Fruit fly (Drosophila melanogaster) S2 (cell line): ENCODE results near the gene jub.

ENCODE experiments used
- CG8478 ChIP-seq: fragments of >200 bp; optimal IDR thresholded peaks from 2 replicates; lab custom pipeline; 2018
- CTCF ChIP-seq, 2 experiments: fragments of >200 bp; optimal IDR thresholded peaks; 2 replicates each; lab custom pipeline; 2018

The jub gene

DNA sequence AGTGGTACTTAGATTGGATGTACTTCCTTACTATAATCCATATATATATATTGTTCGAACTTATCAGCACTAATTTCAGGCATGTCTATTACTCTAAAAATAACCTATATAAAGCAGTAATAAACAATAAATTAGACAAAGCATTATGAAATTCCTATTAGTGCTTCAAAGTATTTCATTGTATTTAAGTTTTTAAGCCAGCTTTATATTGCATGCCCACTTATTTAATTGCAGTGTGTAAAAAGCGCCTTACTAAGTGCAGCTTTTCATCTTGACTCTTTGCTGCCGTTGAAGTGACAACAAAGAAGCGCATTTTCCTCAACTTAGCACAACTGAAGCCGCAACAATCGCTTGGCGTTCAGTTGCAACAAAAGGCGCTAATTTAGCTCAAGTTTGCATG is 11.3 kb downstream of the jub start:
- no peak for TF ChIP-seq CTCF (optimal IDR thresholded peaks at IDR 0.05; lab: Kevin White, UChicago)
- TF ChIP-seq CG8478 (lab: Kevin White, UChicago), result no peak

DNA sequence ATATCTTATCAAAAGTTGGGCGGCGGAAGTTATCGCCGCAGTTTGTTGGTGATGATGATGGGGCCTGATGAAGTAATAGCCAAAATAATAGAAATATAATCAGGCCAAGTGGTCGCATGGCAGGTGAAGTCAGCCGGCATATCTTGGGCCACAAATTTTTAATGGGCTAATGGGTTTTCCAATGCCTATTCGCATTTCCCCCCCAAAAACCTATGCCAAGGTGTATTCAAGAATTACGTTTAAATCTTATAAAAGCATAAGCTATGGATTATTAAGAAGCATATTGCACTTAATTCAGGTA is 12.0 kb downstream of the jub start:
- no peak for TF ChIP-seq CG8478 (lab: Kevin White, UChicago)
- TF ChIP-seq CTCF (optimal IDR thresholded peaks at IDR 0.05; lab: Kevin White, UChicago), result no peak

dm6 chrX:13817418-13818171 is 12.5 kb downstream of the jub start:
- TF ChIP-seq CG8478 (lab: Kevin White, UChicago) (no peak), CTCF (optimal IDR thresholded peaks at IDR 0.05; lab: Kevin White, UChicago) (no peak)

DNA sequence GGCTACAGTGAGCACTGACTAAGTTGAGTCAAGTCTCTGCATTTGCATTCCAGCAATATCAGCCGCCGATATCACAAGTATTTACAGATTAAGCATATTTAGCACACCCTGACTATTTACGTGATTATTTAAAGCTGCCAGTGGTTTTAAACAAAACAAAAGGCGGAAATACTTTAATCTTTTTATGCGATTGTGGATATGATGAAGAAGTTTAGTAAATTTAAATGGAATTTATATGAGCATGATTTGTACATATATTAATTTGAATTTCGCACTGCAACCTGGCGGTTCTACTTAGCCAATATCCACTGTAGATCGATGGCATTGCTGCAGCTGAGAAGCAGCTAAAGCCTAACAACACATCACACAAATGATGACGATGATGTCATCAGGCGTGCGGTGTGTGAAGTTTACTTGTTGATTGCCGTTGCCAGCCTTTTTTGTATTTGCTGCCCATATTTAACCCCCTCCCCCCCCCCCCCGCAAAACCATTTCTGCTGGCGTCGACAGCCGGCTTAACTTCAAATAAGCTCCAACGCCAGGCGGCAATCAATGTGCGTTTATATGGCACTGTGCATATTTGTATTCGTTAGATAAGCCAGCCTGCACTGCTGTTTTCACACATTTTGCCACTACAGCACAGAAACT is 14.5 kb downstream of the jub start:
- TF ChIP-seq CG8478 (lab: Kevin White, UChicago) (no peak), CTCF (optimal IDR thresholded peaks at IDR 0.05; lab: Kevin White, UChicago) (no peak)

dm6 chrX:13814058-13814457 is 16.1 kb downstream of the jub start:
- no peak for TF ChIP-seq CTCF (optimal IDR thresholded peaks at IDR 0.05; lab: Kevin White, UChicago)
- TF ChIP-seq CG8478 (lab: Kevin White, UChicago), result no peak

dm6 chrX:13811480-13811879 is 18.6 kb downstream of the jub start, which contains the start of gene CG11095:
Gene CG11095, plus strand, starts transcription at chrX:13811684.
- TF ChIP-seq CG8478 (lab: Kevin White, UChicago) (no peak), CTCF (optimal IDR thresholded peaks at IDR 0.05; lab: Kevin White, UChicago) (peak in 1 of 2 experiments; percentile 29)

- peak; percentile 4 to 39 for TF ChIP-seq CTCF (optimal IDR thresholded peaks at IDR 0.05; lab: Kevin White, UChicago)
- no peak for TF ChIP-seq CG8478 (lab: Kevin White, UChicago)
Measured at dm6 chrX:13805554-13805953, 24.6 kb downstream of the jub start.

- TF ChIP-seq CG8478 (lab: Kevin White, UChicago) (no peak), CTCF (optimal IDR thresholded peaks at IDR 0.05; lab: Kevin White, UChicago) (no peak)
Measured at dm6 chrX:13804398-13804797, 25.7 kb downstream of the jub start.

- TF ChIP-seq CTCF (optimal IDR thresholded peaks at IDR 0.05; lab: Kevin White, UChicago) (no peak), CG8478 (lab: Kevin White, UChicago) (no peak)
Measured at dm6 chrX:13800680-13801079, 29.4 kb downstream of the jub start.

DNA sequence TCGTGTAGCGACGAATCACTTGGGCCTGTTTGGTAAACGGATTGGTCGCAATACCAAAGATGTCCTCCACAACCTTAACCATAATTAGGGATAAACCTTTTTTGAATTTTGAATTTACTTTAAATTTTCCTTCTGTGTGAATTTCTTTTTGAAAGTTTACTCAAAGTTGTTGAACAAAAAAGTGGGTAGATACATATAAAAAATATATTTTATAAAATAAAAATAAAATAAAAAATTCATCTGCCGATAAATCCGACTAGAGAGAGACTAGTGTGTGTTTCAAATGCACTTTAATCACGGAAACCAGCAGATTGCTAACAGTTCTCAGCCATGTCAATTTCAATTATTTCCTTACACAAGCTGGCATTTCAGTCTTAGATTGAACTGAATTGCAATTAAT is 32.6 kb downstream of the jub start, which contains the start of gene CG10996:
Gene CG10996, minus strand, starts transcription at position 101 of the 400 bp plus-strand sequence.
- TF ChIP-seq CTCF (optimal IDR thresholded peaks at IDR 0.05; lab: Kevin White, UChicago) (no peak), CG8478 (lab: Kevin White, UChicago) (no peak)

DNA sequence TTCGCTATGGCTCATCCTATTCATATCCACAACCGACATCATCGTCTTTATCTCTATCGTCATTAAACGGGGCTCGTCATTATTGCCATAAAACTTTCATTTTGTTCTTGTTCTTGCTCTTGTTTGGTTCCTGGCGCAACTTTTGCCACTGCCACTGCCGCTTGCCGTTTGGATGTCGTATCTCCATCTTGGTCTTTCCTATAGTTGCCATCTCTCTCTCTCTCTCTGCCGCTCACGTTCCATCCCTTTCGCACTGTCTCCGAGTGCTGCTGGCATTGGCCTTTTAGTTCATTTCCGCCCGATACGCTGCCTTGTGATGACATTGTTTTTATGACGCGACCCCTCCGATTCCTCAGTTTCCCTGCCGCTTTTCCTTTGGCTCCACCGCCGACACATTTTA is 37.7 kb downstream of the jub start:
- TF ChIP-seq CG8478 (lab: Kevin White, UChicago) (no peak), CTCF (optimal IDR thresholded peaks at IDR 0.05; lab: Kevin White, UChicago) (no peak)

DNA sequence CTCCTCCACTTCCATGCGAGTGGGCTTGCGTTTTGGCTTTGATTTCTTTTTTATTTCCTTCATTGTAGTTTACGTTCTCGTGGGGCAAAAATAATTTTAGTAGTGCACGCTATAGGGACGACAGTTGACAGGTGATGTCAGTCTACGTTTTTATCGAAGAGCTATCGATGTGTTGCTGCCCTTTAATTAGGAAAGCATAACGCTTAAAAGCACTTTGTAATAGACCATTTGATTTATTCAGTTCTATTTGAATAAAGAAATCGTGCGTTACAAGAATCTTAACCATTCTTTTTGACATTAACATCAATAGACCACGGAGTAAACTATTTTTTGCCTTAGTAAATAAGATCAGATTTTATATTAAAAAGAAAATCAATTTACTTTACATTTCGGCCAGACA is 39.1 kb downstream of the jub start, which contains the start of gene CG10993:
Gene CG10993, minus strand, starts transcription at position 101 of the 400 bp plus-strand sequence.
- TF ChIP-seq CTCF (optimal IDR thresholded peaks at IDR 0.05; lab: Kevin White, UChicago) (no peak), CG8478 (lab: Kevin White, UChicago) (no peak)

- TF ChIP-seq CTCF (optimal IDR thresholded peaks at IDR 0.05; lab: Kevin White, UChicago), result no peak
- no peak for TF ChIP-seq CG8478 (lab: Kevin White, UChicago)
Measured at dm6 chrX:13788973-13789682, 41.0 kb downstream of the jub start.

- TF ChIP-seq CG8478 (lab: Kevin White, UChicago) (no peak), CTCF (optimal IDR thresholded peaks at IDR 0.05; lab: Kevin White, UChicago) (no peak)
Measured at dm6 chrX:13787282-13787850, 42.8 kb downstream of the jub start.
